Worm (Caenorhabditis elegans): ENCODE data around the gene K11D12.8.

ce11 chrV:5053335-5053734 lies 12.5 kb upstream of the K11D12.8 start, which contains the start of gene cwp-4:
- no peak for TF ChIP-seq ama-1 (optimal IDR thresholded peaks at IDR 0.05)
- no peak for TF ChIP-seq pha-4 (tag; optimal IDR thresholded peaks at IDR 0.05)
- TF ChIP-seq ztf-11 (tag; optimal IDR thresholded peaks at IDR 0.05): no peak
